Fruit fly (Drosophila melanogaster) whole organism, embryonic: ENCODE results near the gene Cby.

Experiments
- Abd-B ChIP-seq: fragments of 200-800 bp; sonication (Bioruptor generic); optimal IDR thresholded peaks from 2 replicates; lab custom pipeline; 2018; ENCODE audit warnings: missing biosample characterization, mild to moderate bottlenecking, missing genetic modification characterization, moderate library complexity
- Ada2b ChIP-seq: fragments of 200-800 bp; sonication (Bioruptor generic); IDR thresholded peaks from 2 replicates; pipeline ENCODE4 v1.3.6; 2022; ENCODE audit warnings: missing biosample characterization, missing genetic modification characterization
- Atf3 ChIP-seq: fragments of 200-800 bp; sonication (Bioruptor generic); optimal IDR thresholded peaks from 3 replicates; lab custom pipeline; 2016; ENCODE audit warnings: missing biosample characterization, missing genetic modification characterization
- CG11456 ChIP-seq: fragments of 200-800 bp; sonication (Bioruptor generic); IDR thresholded peaks from 3 replicates; pipeline ENCODE4 v1.3.6; 2022; ENCODE audit warnings: missing biosample characterization, missing genetic modification characterization
- CG1233 ChIP-seq: fragments of 200-800 bp; sonication (Bioruptor generic); optimal IDR thresholded peaks from 4 replicates; lab custom pipeline; 2018; ENCODE audit warnings: missing biosample characterization, mild to moderate bottlenecking, missing genetic modification characterization
- CG1529 ChIP-seq: fragments of 200-800 bp; sonication (Bioruptor generic); optimal IDR thresholded peaks from 3 replicates; lab custom pipeline; 2018; ENCODE audit warnings: missing biosample characterization, missing genetic modification characterization
- CG15479 ChIP-seq: fragments of 200-800 bp; sonication (Bioruptor generic); optimal IDR thresholded peaks from 3 replicates; lab custom pipeline; 2019; ENCODE audit warnings: missing biosample characterization, mild to moderate bottlenecking, missing genetic modification characterization, moderate library complexity
- CG17385 ChIP-seq: fragments of 200-800 bp; sonication (Bioruptor generic); optimal IDR thresholded peaks from 3 replicates; lab custom pipeline; 2018; ENCODE audit warnings: missing biosample characterization, mild to moderate bottlenecking, missing genetic modification characterization
- CG18262 ChIP-seq: fragments of 200-800 bp; optimal IDR thresholded peaks from 3 replicates; lab custom pipeline; 2019; ENCODE audit warnings: missing biosample characterization, mild to moderate bottlenecking, missing genetic modification characterization, moderate library complexity
- CG18476 ChIP-seq: fragments of 200-800 bp; sonication (Bioruptor generic); optimal IDR thresholded peaks from 2 replicates; lab custom pipeline; 2016; ENCODE audit warnings: missing biosample characterization, mild to moderate bottlenecking, missing genetic modification characterization
- CG18619 ChIP-seq: fragments of 200-800 bp; sonication (Bioruptor generic); optimal IDR thresholded peaks from 3 replicates; lab custom pipeline; 2017; ENCODE audit warnings: missing biosample characterization, mild to moderate bottlenecking, missing genetic modification characterization
- CG2678 ChIP-seq: fragments of 200-800 bp; sonication (Bioruptor generic); optimal IDR thresholded peaks from 3 replicates; lab custom pipeline; 2019; ENCODE audit warnings: missing biosample characterization, mild to moderate bottlenecking, missing genetic modification characterization, moderate library complexity
- CG31224 ChIP-seq: fragments of 200-800 bp; sonication (Bioruptor generic); IDR thresholded peaks from 2 replicates; pipeline ENCODE4 v1.3.6; 2022; ENCODE audit warnings: missing biosample characterization, missing genetic modification characterization
- CG33213 ChIP-seq: fragments of 200-800 bp; sonication (Bioruptor generic); optimal IDR thresholded peaks from 3 replicates; lab custom pipeline; 2016; ENCODE audit warnings: missing biosample characterization, missing genetic modification characterization
- CG4617 ChIP-seq: fragments of 200-800 bp; sonication (Bioruptor generic); optimal IDR thresholded peaks from 3 replicates; lab custom pipeline; 2016; ENCODE audit warnings: missing biosample characterization, missing genetic modification characterization, borderline replicate concordance
- CG4854 ChIP-seq: fragments of 200-800 bp; sonication (Bioruptor generic); optimal IDR thresholded peaks from 2 replicates; lab custom pipeline; 2016; ENCODE audit warnings: missing biosample characterization, missing genetic modification characterization, inconsistent platforms
- CG6654 ChIP-seq: fragments of 200-800 bp; sonication (Bioruptor generic); optimal IDR thresholded peaks from 2 replicates; lab custom pipeline; 2017; ENCODE audit warnings: missing biosample characterization, mild to moderate bottlenecking, missing genetic modification characterization
- CG8944 ChIP-seq: fragments of 200-800 bp; sonication (Bioruptor generic); optimal IDR thresholded peaks from 3 replicates; lab custom pipeline; 2016; ENCODE audit warnings: missing biosample characterization, missing genetic modification characterization
- CG9932 ChIP-seq: fragments of 200-800 bp; sonication (Bioruptor generic); IDR thresholded peaks from 2 replicates; pipeline ENCODE4 v1.3.6; 2022; ENCODE audit warnings: missing biosample characterization, missing genetic modification characterization
- CTCF ChIP-seq: fragments of 200-800 bp; sonication (Bioruptor generic); optimal IDR thresholded peaks from 2 replicates; lab custom pipeline; 2017; ENCODE audit warnings: missing biosample characterization, mild to moderate bottlenecking, missing genetic modification characterization, moderate library complexity
- E2f2 ChIP-seq: fragments of 200-800 bp; sonication (Bioruptor generic); IDR thresholded peaks from 2 replicates; pipeline ENCODE4 v1.3.6; 2022; ENCODE audit warnings: missing biosample characterization, missing genetic modification characterization
- Gug ChIP-seq: fragments of 200-800 bp; sonication (Bioruptor generic); IDR thresholded peaks from 4 replicates; pipeline ENCODE4 v1.3.6; 2022; ENCODE audit warnings: missing biosample characterization, missing genetic modification characterization
- Kr ChIP-seq: fragments of 200-800 bp; sonication (Bioruptor generic); optimal IDR thresholded peaks from 2 replicates; lab custom pipeline; 2017; ENCODE audit warnings: missing biosample characterization, mild to moderate bottlenecking, missing genetic modification characterization
- MBD-R2 ChIP-seq: fragments of 200-800 bp; sonication (Bioruptor generic); IDR thresholded peaks from 2 replicates; pipeline ENCODE4 v1.3.6; 2022; ENCODE audit warnings: missing biosample characterization, missing genetic modification characterization
- MTF-1 ChIP-seq: fragments of 200-800 bp; sonication (Bioruptor generic); optimal IDR thresholded peaks from 2 replicates; lab custom pipeline; 2018; ENCODE audit warnings: missing biosample characterization, mild to moderate bottlenecking, missing genetic modification characterization, borderline replicate concordance
- Meics ChIP-seq: fragments of 200-800 bp; sonication (Bioruptor generic); optimal IDR thresholded peaks from 2 replicates; lab custom pipeline; 2017; ENCODE audit warnings: missing biosample characterization, mild to moderate bottlenecking, missing genetic modification characterization
- Oaz ChIP-seq: fragments of 200-800 bp; sonication (Bioruptor generic); IDR thresholded peaks from 2 replicates; pipeline ENCODE4 v1.3.6; 2022; ENCODE audit warnings: missing biosample characterization, missing genetic modification characterization
- PHDP ChIP-seq: fragments of 200-800 bp; sonication (Bioruptor generic); optimal IDR thresholded peaks from 3 replicates; lab custom pipeline; 2018; ENCODE audit warnings: missing biosample characterization, mild to moderate bottlenecking, missing genetic modification characterization, moderate library complexity
- Rfx ChIP-seq: fragments of 200-800 bp; sonication (Bioruptor generic); IDR thresholded peaks from 2 replicates; pipeline ENCODE4 v1.3.6; 2022; ENCODE audit warnings: missing biosample characterization, missing genetic modification characterization
- Trl ChIP-seq, 3 experiments: fragments of >200 bp in 2 of 3; fragments of 200-800 bp in 1 of 3; sonication (Bioruptor generic) in 1 of 3; optimal IDR thresholded peaks; 2 replicates in 1 of 3; 3 replicates in 2 of 3; lab custom pipeline; 2016 to 2017; ENCODE audit warnings: missing biosample characterization in 1 of 3, missing genetic modification characterization in 1 of 3
- YL-1 ChIP-seq: fragments of 200-800 bp; sonication (Bioruptor generic); optimal IDR thresholded peaks from 3 replicates; lab custom pipeline; 2017; ENCODE audit warnings: missing biosample characterization, mild to moderate bottlenecking, missing genetic modification characterization
- amos ChIP-seq: fragments of 200-800 bp; sonication (Bioruptor generic); IDR thresholded peaks from 2 replicates; pipeline ENCODE4 v1.3.6; 2022; ENCODE audit warnings: missing biosample characterization, missing genetic modification characterization; ENCODE audit not compliant: partially characterized antibody
- bcd ChIP-seq: fragments of 200-800 bp; sonication (Bioruptor generic); optimal IDR thresholded peaks from 2 replicates; lab custom pipeline; 2017; ENCODE audit warnings: missing biosample characterization, mild to moderate bottlenecking, missing genetic modification characterization
- chif ChIP-seq, 2 experiments: fragments of 200-800 bp; sonication (Bioruptor generic); optimal IDR thresholded peaks; 3 replicates each; lab custom pipeline; 2016; ENCODE audit warnings: missing biosample characterization in 2 of 2, missing genetic modification characterization in 2 of 2
- crc ChIP-seq: fragments of 200-800 bp; sonication (Bioruptor generic); optimal IDR thresholded peaks from 2 replicates; lab custom pipeline; 2016; ENCODE audit warnings: missing biosample characterization, missing genetic modification characterization
- cwo ChIP-seq: fragments of 200-800 bp; sonication (Bioruptor generic); optimal IDR thresholded peaks from 3 replicates; lab custom pipeline; 2017; ENCODE audit warnings: missing biosample characterization, missing genetic modification characterization, mild to moderate bottlenecking, moderate library complexity, missing genetic modification reagents
- da ChIP-seq: fragments of 200-800 bp; sonication (Bioruptor generic); optimal IDR thresholded peaks from 2 replicates; lab custom pipeline; 2016; ENCODE audit warnings: missing biosample characterization, missing genetic modification characterization
- dati ChIP-seq: fragments of 200-800 bp; sonication (Bioruptor generic); IDR thresholded peaks from 2 replicates; pipeline ENCODE4 v1.3.6; 2022; ENCODE audit warnings: missing biosample characterization, missing genetic modification characterization
- fd64A ChIP-seq: fragments of 200-800 bp; sonication (Bioruptor generic); optimal IDR thresholded peaks from 3 replicates; lab custom pipeline; 2018; ENCODE audit warnings: missing biosample characterization, mild to moderate bottlenecking, missing genetic modification characterization
- fu2 ChIP-seq: fragments of 200-800 bp; sonication (Bioruptor generic); optimal IDR thresholded peaks from 2 replicates; lab custom pipeline; 2016; ENCODE audit warnings: missing biosample characterization, missing genetic modification characterization
- ken ChIP-seq: fragments of 200-800 bp; sonication (Bioruptor generic); IDR thresholded peaks from 3 replicates; pipeline ENCODE4 v1.3.6; 2022; ENCODE audit warnings: missing biosample characterization, missing genetic modification characterization
- kni ChIP-seq: fragments of 200-800 bp; sonication (Bioruptor generic); optimal IDR thresholded peaks from 3 replicates; lab custom pipeline; 2017; ENCODE audit warnings: mild to moderate bottlenecking, missing biosample characterization, missing genetic modification reagents, missing genetic modification characterization
- lilli ChIP-seq: fragments of 200-800 bp; sonication (Bioruptor generic); optimal IDR thresholded peaks from 3 replicates; lab custom pipeline; 2016; ENCODE audit warnings: missing biosample characterization, missing genetic modification characterization
- lmd ChIP-seq: fragments of 200-800 bp; sonication (Bioruptor generic); IDR thresholded peaks from 2 replicates; pipeline ENCODE4 v1.3.6; 2022; ENCODE audit warnings: missing biosample characterization, missing genetic modification characterization
- oc ChIP-seq: fragments of 200-800 bp; sonication (Bioruptor generic); optimal IDR thresholded peaks from 2 replicates; lab custom pipeline; 2018; ENCODE audit warnings: missing biosample characterization, mild to moderate bottlenecking, missing genetic modification characterization, moderate library complexity
- peb ChIP-seq: fragments of 200-800 bp; sonication (Bioruptor generic); IDR thresholded peaks from 2 replicates; pipeline ENCODE4 v1.3.6; 2022; ENCODE audit warnings: missing biosample characterization, missing genetic modification characterization
- phol ChIP-seq: fragments of 200-800 bp; sonication (Bioruptor generic); optimal IDR thresholded peaks from 3 replicates; lab custom pipeline; 2018; ENCODE audit warnings: missing biosample characterization, mild to moderate bottlenecking, missing genetic modification characterization, moderate library complexity
- sens ChIP-seq: fragments of 200-800 bp; sonication (Bioruptor generic); peaks from one replicate; lab custom pipeline; 2016; ENCODE audit warnings: missing biosample characterization, missing genetic modification characterization
- sna ChIP-seq: fragments of 200-800 bp; sonication (Bioruptor generic); IDR thresholded peaks from 2 replicates; pipeline ENCODE4 v1.3.6; 2022; ENCODE audit warnings: missing biosample characterization, missing genetic modification characterization; ENCODE audit not compliant: partially characterized antibody
- sug ChIP-seq: fragments of 200-800 bp; optimal IDR thresholded peaks from 2 replicates; lab custom pipeline; 2019; ENCODE audit warnings: missing biosample characterization, mild to moderate bottlenecking, missing genetic modification characterization, moderate library complexity
- vfl ChIP-seq: fragments of 200-800 bp; sonication (Bioruptor generic); optimal IDR thresholded peaks from 2 replicates; lab custom pipeline; 2016; ENCODE audit warnings: missing biosample characterization, missing genetic modification characterization
- yki ChIP-seq: fragments of >200 bp; optimal IDR thresholded peaks from 3 replicates; lab custom pipeline; 2018
- zfh1 ChIP-seq: fragments of 200-800 bp; sonication (Bioruptor generic); IDR thresholded peaks from 3 replicates; pipeline ENCODE4 v1.3.6; 2022; ENCODE audit warnings: missing biosample characterization, missing genetic modification characterization

Gene Cby

dm6 chr3R:21825140-21825539 lies 42.7 kb upstream of the Cby start (continued):
- TF ChIP-seq MBD-R2 (GFP tag; lab: Robert Waterston, UW): no peak
- peak; percentile 31 for TF ChIP-seq CG18262 (tag; lab: Kevin White, UChicago)
- TF ChIP-seq CG9932 (GFP tag; lab: Robert Waterston, UW): no peak
- TF ChIP-seq peb (GFP tag; lab: Robert Waterston, UW): no peak
- TF ChIP-seq crc: no peak
- no peak for TF ChIP-seq vfl (GFP tag; lab: Kevin White, UChicago)
- TF ChIP-seq dati (GFP tag; lab: Robert Waterston, UW): no peak
- peak; percentile 79 for TF ChIP-seq sens
- no peak for TF ChIP-seq CG4854 (GFP tag; lab: Kevin White, UChicago)
- no peak for TF ChIP-seq CTCF (GFP tag; lab: Kevin White, UChicago)
- TF ChIP-seq Kr (GFP tag; lab: Kevin White, UChicago): peak; percentile 78
- TF ChIP-seq E2f2 (GFP tag; lab: Robert Waterston, UW): no peak
- no peak for TF ChIP-seq yki (lab: Kevin White, UChicago)
- peak; percentile 61 for TF ChIP-seq CG1233 (GFP tag; lab: Kevin White, UChicago)
- no peak for TF ChIP-seq CG1529 (GFP tag; lab: Kevin White, UChicago)
- TF ChIP-seq ken (GFP tag; lab: Robert Waterston, UW): no peak
- no peak for TF ChIP-seq CG8944 (GFP tag; lab: Kevin White, UChicago)
- TF ChIP-seq CG17385 (GFP tag; lab: Kevin White, UChicago): no peak
- TF ChIP-seq CG11456 (GFP tag; lab: Robert Waterston, UW): no peak
- no peak for TF ChIP-seq CG18476 (GFP tag; lab: Kevin White, UChicago)
- no peak for TF ChIP-seq CG4617
- TF ChIP-seq CG33213 (GFP tag; lab: Kevin White, UChicago): no peak
- TF ChIP-seq CG31224 (GFP tag; lab: Robert Waterston, UW): no peak
- no peak for TF ChIP-seq fu2 (GFP tag; lab: Kevin White, UChicago)
- no peak for TF ChIP-seq Trl (optimal IDR thresholded peaks at IDR 0.05; lab: Kevin White, UChicago)
- no peak for TF ChIP-seq Trl (GFP tag; optimal IDR thresholded peaks at IDR 0.05; lab: Kevin White, UChicago)
- TF ChIP-seq Ada2b: no peak
- TF ChIP-seq Abd-B: no peak
- TF ChIP-seq amos (GFP tag; lab: Robert Waterston, UW): no peak
- no peak for TF ChIP-seq kni (GFP tag; lab: Kevin White, UChicago)
- peak; percentile 81 for TF ChIP-seq MTF-1
- no peak for TF ChIP-seq CG15479 (GFP tag; lab: Kevin White, UChicago)
- no peak for TF ChIP-seq YL-1 (GFP tag; lab: Kevin White, UChicago)
- TF ChIP-seq da (GFP tag; lab: Kevin White, UChicago): no peak
- 0 out of 3 replicates have a peak, but pooled peaks have one; percentile 28 for TF ChIP-seq zfh1
- TF ChIP-seq lmd (GFP tag; lab: Robert Waterston, UW): no peak
- TF ChIP-seq sug (tag; lab: Kevin White, UChicago): no peak
- no peak for TF ChIP-seq CG6654 (GFP tag; lab: Kevin White, UChicago)
- TF ChIP-seq Oaz: no peak
- no peak for TF ChIP-seq bcd (GFP tag; lab: Kevin White, UChicago)
- TF ChIP-seq PHDP (tag; lab: Kevin White, UChicago): peak; percentile 15
- TF ChIP-seq Meics (GFP tag; lab: Kevin White, UChicago): no peak
- no peak for TF ChIP-seq Gug
- no peak for TF ChIP-seq oc (tag; lab: Kevin White, UChicago)
- peak; percentile 47 for TF ChIP-seq CG2678
- TF ChIP-seq phol (tag; lab: Kevin White, UChicago): no peak
- TF ChIP-seq Rfx (GFP tag; lab: Robert Waterston, UW): no peak
- TF ChIP-seq chif (GFP tag; optimal IDR thresholded peaks at IDR 0.05; lab: Kevin White, UChicago): no peak
- no peak for TF ChIP-seq Atf3 (GFP tag; lab: Kevin White, UChicago)
- TF ChIP-seq lilli (GFP tag; lab: Kevin White, UChicago): no peak
- no peak for TF ChIP-seq CG18619 (GFP tag; lab: Kevin White, UChicago)
- TF ChIP-seq sna (GFP tag; lab: Robert Waterston, UW): no peak
- no peak for TF ChIP-seq cwo
- TF ChIP-seq fd64A (GFP tag; lab: Kevin White, UChicago): peak; percentile 36
